ENCODE assay signal across 7 worm cellular contexts in the genomic region with DNA sequence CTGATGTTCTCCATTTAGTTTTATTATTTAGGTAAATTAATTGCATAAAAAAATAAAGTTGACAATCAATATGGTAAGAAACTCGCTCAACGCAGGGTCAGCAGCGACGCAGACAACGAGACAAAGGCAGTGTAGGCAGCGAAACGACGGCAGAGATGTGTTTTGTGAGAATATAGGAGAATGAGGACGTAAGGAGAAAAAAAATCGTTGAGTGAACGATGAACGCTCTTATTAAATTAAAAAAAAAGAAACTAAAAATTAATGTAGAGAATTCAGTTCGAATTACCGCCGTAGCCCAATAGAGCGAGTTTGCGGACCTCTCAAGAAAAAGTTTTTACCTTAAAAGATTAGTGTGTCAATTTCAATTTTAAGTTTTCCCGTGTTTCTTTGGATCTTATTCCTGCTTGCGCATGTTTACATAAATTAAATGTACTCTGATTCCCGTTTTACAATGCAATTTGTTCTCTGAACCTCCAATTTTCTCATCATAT.
A peak's percentile ranks its signal among the peaks of the same experiment; 100 is the strongest.
TF ChIP-seq lines count a peak whose summit lies in the region.

TSS of gene T25B9.8 (minus strand) at position 51 of the 491 bp plus-strand sequence.

TF ChIP-seq in whole organism, L1 larva, 84 proteins besides CTCF, POLR2A, EP300 and RAD21 (continues in another document):
- TF ChIP-seq zag-1 (tag; optimal IDR thresholded peaks at IDR 0.05; lab: Kevin White, UChicago): no peak
- TF ChIP-seq dpl-1 (GFP tag; optimal IDR thresholded peaks at IDR 0.05; lab: Kevin White, UChicago): peak in 2 of 3 experiments; percentile 40 to 58
- TF ChIP-seq C16A3.4 (tag; optimal IDR thresholded peaks at IDR 0.05; lab: Kevin White, UChicago): no peak
- no peak for TF ChIP-seq C04F5.9 (tag; optimal IDR thresholded peaks at IDR 0.05; lab: Kevin White, UChicago)
- TF ChIP-seq ztf-4 (tag; optimal IDR thresholded peaks at IDR 0.05; lab: Kevin White, UChicago): no peak
- TF ChIP-seq elt-3 (tag; optimal IDR thresholded peaks at IDR 0.05; lab: Kevin White, UChicago): no peak
- no peak for TF ChIP-seq ztf-11 (tag; optimal IDR thresholded peaks at IDR 0.05; lab: Kevin White, UChicago)
- no peak for TF ChIP-seq ets-5 (GFP tag; IDR thresholded peaks at IDR 0.05; lab: Robert Waterston, UW)
- no peak for TF ChIP-seq zip-4 (GFP tag; optimal IDR thresholded peaks at IDR 0.05; lab: Kevin White, UChicago)
- no peak for TF ChIP-seq skn-1 (tag; optimal IDR thresholded peaks at IDR 0.05; lab: Kevin White, UChicago)
- no peak for TF ChIP-seq blmp-1 (tag; optimal IDR thresholded peaks at IDR 0.05; lab: Kevin White, UChicago)
- TF ChIP-seq rnt-1 (tag; optimal IDR thresholded peaks at IDR 0.05; lab: Kevin White, UChicago): peak; percentile 23

TF ChIP-seq in whole organism, L2 larva, 48 proteins besides CTCF, POLR2A, EP300 and RAD21:
- TF ChIP-seq elt-3 (tag; optimal IDR thresholded peaks at IDR 0.05; lab: Kevin White, UChicago): no peak
- no peak for TF ChIP-seq lin-13 (GFP tag; optimal IDR thresholded peaks at IDR 0.05; lab: Kevin White, UChicago)
- peak; percentile 0 for TF ChIP-seq C34F6.9 (tag; optimal IDR thresholded peaks at IDR 0.05; lab: Kevin White, UChicago)
TF ChIP-seq in whole organism, L2 larva: peak in this region for 1.

TF ChIP-seq in whole organism, L3 larva, 47 proteins besides CTCF, POLR2A, EP300 and RAD21:
- no peak for TF ChIP-seq nfya-1 (tag; optimal IDR thresholded peaks at IDR 0.05; lab: Kevin White, UChicago; ENCODE audit: insufficient read depth)
- TF ChIP-seq fkh-10 (GFP tag; optimal IDR thresholded peaks at IDR 0.05; lab: Kevin White, UChicago): peak; percentile 3

TF ChIP-seq in whole organism, L4 larva, 104 proteins besides CTCF, POLR2A, EP300 and RAD21:
- TF ChIP-seq daf-16 (GFP tag; optimal IDR thresholded peaks at IDR 0.05; lab: Kevin White, UChicago): no peak
- TF ChIP-seq daf-16 (tag; optimal IDR thresholded peaks at IDR 0.05; lab: Kevin White, UChicago): no peak
- no peak for TF ChIP-seq lin-1 (GFP tag; IDR thresholded peaks at IDR 0.05; lab: Robert Waterston, UW)
- peak; percentile 69 for TF ChIP-seq aha-1 (tag; lab: Kevin White, UChicago)
- no peak for TF ChIP-seq pqm-1 (tag; optimal IDR thresholded peaks at IDR 0.05; lab: Kevin White, UChicago)
- TF ChIP-seq lin-15B (tag; optimal IDR thresholded peaks at IDR 0.05; lab: Kevin White, UChicago): no peak
- TF ChIP-seq unc-39 (tag; optimal IDR thresholded peaks at IDR 0.05; lab: Kevin White, UChicago): no peak
- no peak for TF ChIP-seq unc-130 (GFP tag; optimal IDR thresholded peaks at IDR 0.05; lab: Kevin White, UChicago)
- TF ChIP-seq lin-38 (GFP tag; IDR thresholded peaks at IDR 0.05; lab: Robert Waterston, UW): peak; percentile 30
- TF ChIP-seq rbr-2 (tag; optimal IDR thresholded peaks at IDR 0.05; lab: Kevin White, UChicago): no peak
- TF ChIP-seq lin-13 (GFP tag; optimal IDR thresholded peaks at IDR 0.05; lab: Kevin White, UChicago): no peak

TF ChIP-seq in whole organism, late embryonic, 69 proteins besides CTCF, POLR2A, EP300 and RAD21:
- peak; percentile 33 for TF ChIP-seq unc-42 (tag; optimal IDR thresholded peaks at IDR 0.05; lab: Kevin White, UChicago)
- TF ChIP-seq K09A11.1 (tag; optimal IDR thresholded peaks at IDR 0.05; lab: Kevin White, UChicago; ENCODE audit: insufficient read depth): no peak

TF ChIP-seq in whole organism, mixed stage, embryonic, 35 proteins besides CTCF, POLR2A, EP300 and RAD21:
- TF ChIP-seq M03D4.4 (tag; optimal IDR thresholded peaks at IDR 0.05; lab: Kevin White, UChicago): no peak
- TF ChIP-seq nhr-12 (tag; optimal IDR thresholded peaks at IDR 0.05; lab: Kevin White, UChicago): no peak
- no peak for TF ChIP-seq nhr-2 (tag; optimal IDR thresholded peaks at IDR 0.05; lab: Kevin White, UChicago)
- no peak for TF ChIP-seq elt-3 (tag; optimal IDR thresholded peaks at IDR 0.05; lab: Kevin White, UChicago)
- TF ChIP-seq ces-1 (GFP tag; optimal IDR thresholded peaks at IDR 0.05; lab: Kevin White, UChicago): peak; percentile 44
- no peak for TF ChIP-seq unc-39 (tag; optimal IDR thresholded peaks at IDR 0.05; lab: Kevin White, UChicago)

TF ChIP-seq in whole organism, young adult, 124 proteins besides CTCF, POLR2A, EP300 and RAD21:
- TF ChIP-seq tlf-1 (GFP tag; optimal IDR thresholded peaks at IDR 0.05; lab: Kevin White, UChicago) (no peak), hmg-1.2 (GFP tag; IDR thresholded peaks at IDR 0.05; lab: Robert Waterston, UW) (peak; percentile 65; the same call in 1 of the 2 replicates)
